Fruit fly (Drosophila melanogaster): Measurements from ENCODE around the gene Apc2.
A peak's percentile ranks its signal among the peaks of the same experiment; 100 is the strongest.

Apc2 gene

dm6 chr3R:24169362-24169761, 5.6 kb downstream of the Apc2 start, which contains the start of gene CG5510 (continued):
- peak; percentile 86 for TF ChIP-seq CG1603 (tag; optimal IDR thresholded peaks at IDR 0.05)
- TF ChIP-seq ranshi (GFP tag; IDR thresholded peaks at IDR 0.05) = peak; percentile 55; the same call in 1 of the 2 replicates
- TF ChIP-seq Taf1 (GFP tag; IDR thresholded peaks at IDR 0.05) = no peak
- peak; percentile 100 for TF ChIP-seq Dref (GFP tag; IDR thresholded peaks at IDR 0.05)
- peak; percentile 84 for TF ChIP-seq Dbx (GFP tag; IDR thresholded peaks at IDR 0.05)
- TF ChIP-seq Dip2 (GFP tag; IDR thresholded peaks at IDR 0.05) = no peak
- TF ChIP-seq cg (GFP tag; optimal IDR thresholded peaks at IDR 0.05) = no peak
- TF ChIP-seq CG16815 (GFP tag; optimal IDR thresholded peaks at IDR 0.05) = no peak
- peak; percentile 97 for TF ChIP-seq zen2 (GFP tag; IDR thresholded peaks at IDR 0.05; ENCODE audit: partially characterized antibody)
- peak; percentile 28 for TF ChIP-seq CG8388 (GFP tag; optimal IDR thresholded peaks at IDR 0.05)
- no peak for TF ChIP-seq CG4820 (GFP tag; optimal IDR thresholded peaks at IDR 0.05)
- TF ChIP-seq tin (GFP tag; optimal IDR thresholded peaks at IDR 0.05) = peak; percentile 66
- peak; percentile 62 for TF ChIP-seq Hmr (GFP tag; optimal IDR thresholded peaks at IDR 0.05)
- TF ChIP-seq CG17328 (GFP tag; IDR thresholded peaks at IDR 0.05) = no peak
- TF ChIP-seq grau (tag; optimal IDR thresholded peaks at IDR 0.05) = peak; percentile 53
- TF ChIP-seq CG18476 (GFP tag; optimal IDR thresholded peaks at IDR 0.05) = peak; percentile 33
- no peak for TF ChIP-seq MTF-1 (GFP tag; optimal IDR thresholded peaks at IDR 0.05; ENCODE audit: borderline replicate concordance)
- peak; percentile 96 for TF ChIP-seq hb (GFP tag; IDR thresholded peaks at IDR 0.05; ENCODE audit: partially characterized antibody)
- peak; percentile 48; the same call in 1 of the 2 replicates for TF ChIP-seq Ptx1 (GFP tag; IDR thresholded peaks at IDR 0.05)
- no peak for TF ChIP-seq CG6683 (GFP tag; optimal IDR thresholded peaks at IDR 0.05)
- TF ChIP-seq unc-4 (GFP tag; IDR thresholded peaks at IDR 0.05; ENCODE audit: partially characterized antibody) = peak; percentile 98
- peak; percentile 43 for TF ChIP-seq gfzf (GFP tag; optimal IDR thresholded peaks at IDR 0.05)
- TF ChIP-seq lilli (GFP tag; optimal IDR thresholded peaks at IDR 0.05) = peak; percentile 70
- TF ChIP-seq zen (tag; optimal IDR thresholded peaks at IDR 0.05) = peak; percentile 66
- TF ChIP-seq oc (tag; optimal IDR thresholded peaks at IDR 0.05) = peak; percentile 10
- peak; percentile 58 for TF ChIP-seq sob (GFP tag; IDR thresholded peaks at IDR 0.05)
- TF ChIP-seq kah (GFP tag; optimal IDR thresholded peaks at IDR 0.05) = no peak
- no peak for TF ChIP-seq Sox100B (GFP tag; optimal IDR thresholded peaks at IDR 0.05)
- peak in 1 of 2 experiments; percentile 67 for TF ChIP-seq crp (GFP tag; optimal IDR thresholded peaks at IDR 0.05)
- peak; percentile 32 for TF ChIP-seq sd (tag; optimal IDR thresholded peaks at IDR 0.05)
- TF ChIP-seq Pdp1 (GFP tag; optimal IDR thresholded peaks at IDR 0.05) = peak; percentile 58 to 61
- peak; percentile 12 for TF ChIP-seq en (GFP tag; optimal IDR thresholded peaks at IDR 0.05)
- TF ChIP-seq Meics (GFP tag; optimal IDR thresholded peaks at IDR 0.05) = peak; percentile 21
- TF ChIP-seq Max (GFP tag; optimal IDR thresholded peaks at IDR 0.05) = peak; percentile 54
- no peak for TF ChIP-seq fru (optimal IDR thresholded peaks at IDR 0.05)
- no peak for TF ChIP-seq lov (optimal IDR thresholded peaks at IDR 0.05)
- 0 out of 3 replicates have a peak, but pooled peaks have one; percentile 20 for TF ChIP-seq lov (GFP tag; IDR thresholded peaks at IDR 0.05)
- no peak for TF ChIP-seq Vsx1 (GFP tag; optimal IDR thresholded peaks at IDR 0.05)
- TF ChIP-seq CG2120 (GFP tag; optimal IDR thresholded peaks at IDR 0.05) = peak; percentile 78
- TF ChIP-seq Trl (optimal IDR thresholded peaks at IDR 0.05) = no peak
- peak; percentile 40 for TF ChIP-seq Trl (GFP tag; optimal IDR thresholded peaks at IDR 0.05)
- TF ChIP-seq CG15011 (GFP tag; optimal IDR thresholded peaks at IDR 0.05) = no peak
- peak; percentile 73 for TF ChIP-seq sug (tag; optimal IDR thresholded peaks at IDR 0.05)
- TF ChIP-seq CG34376 (GFP tag; optimal IDR thresholded peaks at IDR 0.05) = peak; percentile 22
- TF ChIP-seq CG8944 (GFP tag; optimal IDR thresholded peaks at IDR 0.05) = peak; percentile 62
- TF ChIP-seq bsh (GFP tag; optimal IDR thresholded peaks at IDR 0.05) = peak in 1 of 2 experiments; percentile 45
- peak; percentile 97 for TF ChIP-seq pzg (GFP tag; optimal IDR thresholded peaks at IDR 0.05)
- no peak for TF ChIP-seq CG17912 (GFP tag; optimal IDR thresholded peaks at IDR 0.05)
- TF ChIP-seq CG4282 (GFP tag; optimal IDR thresholded peaks at IDR 0.05) = no peak
- peak; percentile 66; the same call in 2 of the 3 replicates for TF ChIP-seq CG11456 (GFP tag; IDR thresholded peaks at IDR 0.05)
- peak; percentile 26; the same call in 1 of the 2 replicates for TF ChIP-seq CG31224 (GFP tag; IDR thresholded peaks at IDR 0.05)

All from whole organism, embryonic.